Fruit fly (Drosophila melanogaster): Measurements from ENCODE around the gene Cpr64Ad.

Cpr64Ad gene

DNA sequence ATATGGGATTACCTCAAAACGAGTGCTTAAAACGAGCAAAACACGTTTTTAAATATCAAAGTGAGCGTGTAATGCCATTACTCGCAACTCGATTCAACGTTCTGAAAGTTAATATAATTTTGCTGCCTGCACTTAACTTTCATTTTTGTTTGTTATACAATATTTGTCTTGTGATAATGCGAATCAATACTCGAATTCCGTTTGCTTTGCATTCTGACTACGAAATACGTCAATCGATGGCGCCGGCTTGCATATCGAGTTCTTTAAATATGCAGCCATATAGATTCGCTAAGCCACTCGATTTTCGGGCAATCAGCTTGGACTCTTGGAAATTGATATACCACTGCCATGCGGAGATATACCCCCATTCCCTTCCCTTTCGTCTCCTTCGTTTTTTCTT lies 5.5 kb downstream of the Cpr64Ad start:
- no peak for TF ChIP-seq CG5204 (GFP tag; optimal IDR thresholded peaks at IDR 0.05)
- TF ChIP-seq tj (GFP tag; optimal IDR thresholded peaks at IDR 0.05): peak; percentile 71

DNA sequence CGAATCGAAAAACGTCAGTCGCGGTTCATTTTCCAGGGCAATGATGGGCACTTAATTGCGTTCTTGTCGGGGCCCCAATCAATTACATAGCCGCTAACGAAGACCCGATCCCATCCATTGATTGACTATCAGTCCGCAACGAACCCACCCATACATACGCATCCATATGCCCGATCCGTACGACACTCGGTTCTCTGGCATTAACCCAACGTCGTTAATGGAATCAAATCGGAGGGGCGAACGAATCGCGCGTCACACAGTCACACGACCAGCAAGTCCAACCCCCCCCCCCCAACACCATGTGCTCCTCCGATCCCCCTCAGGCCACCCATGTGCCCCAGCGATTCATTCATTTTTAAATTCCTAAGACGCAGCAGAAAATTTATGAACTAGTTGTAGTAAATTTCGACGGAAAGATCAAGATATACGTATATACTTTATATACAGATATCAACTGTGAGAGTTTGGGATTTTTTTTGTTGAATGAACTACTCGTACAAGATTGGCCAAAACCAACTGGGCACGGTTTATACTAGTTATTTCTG lies 6.1 kb downstream of the Cpr64Ad start:
- no peak for TF ChIP-seq toe (GFP tag; optimal IDR thresholded peaks at IDR 0.05)
- no peak for TF ChIP-seq ovo (GFP tag; optimal IDR thresholded peaks at IDR 0.05)
- TF ChIP-seq Clk (GFP tag; optimal IDR thresholded peaks at IDR 0.05): no peak
- TF ChIP-seq cic (GFP tag; optimal IDR thresholded peaks at IDR 0.05): peak; percentile 99
- no peak for TF ChIP-seq Crg-1 (GFP tag; optimal IDR thresholded peaks at IDR 0.05)
- TF ChIP-seq pad (GFP tag; optimal IDR thresholded peaks at IDR 0.05): peak; percentile 54
- peak; percentile 59 for TF ChIP-seq CG33017 (tag; optimal IDR thresholded peaks at IDR 0.05)
- TF ChIP-seq tj (GFP tag; optimal IDR thresholded peaks at IDR 0.05): peak; percentile 84
- TF ChIP-seq cnc (optimal IDR thresholded peaks at IDR 0.05): no peak
- TF ChIP-seq CG7101 (tag; optimal IDR thresholded peaks at IDR 0.05): peak; percentile 10
- TF ChIP-seq CG1620 (GFP tag; optimal IDR thresholded peaks at IDR 0.05): no peak
- peak; percentile 82 for TF ChIP-seq CG12768 (GFP tag; optimal IDR thresholded peaks at IDR 0.05)
- no peak for TF ChIP-seq CG11617 (GFP tag; optimal IDR thresholded peaks at IDR 0.05)
- peak; percentile 50 for TF ChIP-seq CG7045 (GFP tag; optimal IDR thresholded peaks at IDR 0.05)
- TF ChIP-seq CG14711 (tag; optimal IDR thresholded peaks at IDR 0.05): peak; percentile 6
- no peak for TF ChIP-seq bab1 (GFP tag; optimal IDR thresholded peaks at IDR 0.05)
- peak; percentile 83 for TF ChIP-seq Mnt (GFP tag; optimal IDR thresholded peaks at IDR 0.05)

DNA sequence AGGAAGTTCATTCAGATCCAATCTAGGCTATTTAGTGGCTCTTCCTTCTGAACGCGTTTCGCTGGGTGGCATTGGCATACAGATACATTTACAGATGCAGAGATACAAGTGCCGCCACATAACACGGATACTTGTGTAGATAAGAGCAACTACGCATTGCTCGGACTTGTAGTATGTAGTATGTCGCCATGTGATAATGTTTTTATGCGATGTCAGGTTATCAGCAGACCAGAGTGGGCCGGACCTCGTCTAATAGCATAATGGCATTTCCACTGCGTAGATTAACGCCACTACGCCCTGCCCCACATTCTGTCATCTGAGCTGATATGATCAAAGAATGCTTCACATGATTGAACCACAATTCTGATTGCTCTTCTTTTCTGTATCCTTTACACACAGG lies 6.6 kb downstream of the Cpr64Ad start:
- TF ChIP-seq ovo (GFP tag; optimal IDR thresholded peaks at IDR 0.05): no peak
- no peak for TF ChIP-seq CG7045 (GFP tag; optimal IDR thresholded peaks at IDR 0.05)
- no peak for TF ChIP-seq cic (GFP tag; optimal IDR thresholded peaks at IDR 0.05)
- TF ChIP-seq Clk (GFP tag; optimal IDR thresholded peaks at IDR 0.05): no peak
- no peak for TF ChIP-seq kay (GFP tag; ENCODE audit: borderline replicate concordance)
- no peak for TF ChIP-seq CG14711 (tag; optimal IDR thresholded peaks at IDR 0.05)
- no peak for TF ChIP-seq toe (GFP tag; optimal IDR thresholded peaks at IDR 0.05)
- no peak for TF ChIP-seq CG33017 (tag; optimal IDR thresholded peaks at IDR 0.05)
- no peak for TF ChIP-seq pad (GFP tag; optimal IDR thresholded peaks at IDR 0.05)
- TF ChIP-seq bab1 (GFP tag; optimal IDR thresholded peaks at IDR 0.05): no peak
- TF ChIP-seq CG5204 (GFP tag; optimal IDR thresholded peaks at IDR 0.05): no peak
- TF ChIP-seq CG1620 (GFP tag; optimal IDR thresholded peaks at IDR 0.05): no peak
- no peak for TF ChIP-seq Hr96 (GFP tag; optimal IDR thresholded peaks at IDR 0.05)
- no peak for TF ChIP-seq tj (GFP tag; optimal IDR thresholded peaks at IDR 0.05)
- no peak for TF ChIP-seq CG11617 (GFP tag; optimal IDR thresholded peaks at IDR 0.05)
- no peak for TF ChIP-seq Crg-1 (GFP tag; optimal IDR thresholded peaks at IDR 0.05)
- no peak for TF ChIP-seq Mnt (GFP tag; optimal IDR thresholded peaks at IDR 0.05)
- TF ChIP-seq CG12768 (GFP tag; optimal IDR thresholded peaks at IDR 0.05): no peak
- TF ChIP-seq CG7101 (tag; optimal IDR thresholded peaks at IDR 0.05): no peak

DNA sequence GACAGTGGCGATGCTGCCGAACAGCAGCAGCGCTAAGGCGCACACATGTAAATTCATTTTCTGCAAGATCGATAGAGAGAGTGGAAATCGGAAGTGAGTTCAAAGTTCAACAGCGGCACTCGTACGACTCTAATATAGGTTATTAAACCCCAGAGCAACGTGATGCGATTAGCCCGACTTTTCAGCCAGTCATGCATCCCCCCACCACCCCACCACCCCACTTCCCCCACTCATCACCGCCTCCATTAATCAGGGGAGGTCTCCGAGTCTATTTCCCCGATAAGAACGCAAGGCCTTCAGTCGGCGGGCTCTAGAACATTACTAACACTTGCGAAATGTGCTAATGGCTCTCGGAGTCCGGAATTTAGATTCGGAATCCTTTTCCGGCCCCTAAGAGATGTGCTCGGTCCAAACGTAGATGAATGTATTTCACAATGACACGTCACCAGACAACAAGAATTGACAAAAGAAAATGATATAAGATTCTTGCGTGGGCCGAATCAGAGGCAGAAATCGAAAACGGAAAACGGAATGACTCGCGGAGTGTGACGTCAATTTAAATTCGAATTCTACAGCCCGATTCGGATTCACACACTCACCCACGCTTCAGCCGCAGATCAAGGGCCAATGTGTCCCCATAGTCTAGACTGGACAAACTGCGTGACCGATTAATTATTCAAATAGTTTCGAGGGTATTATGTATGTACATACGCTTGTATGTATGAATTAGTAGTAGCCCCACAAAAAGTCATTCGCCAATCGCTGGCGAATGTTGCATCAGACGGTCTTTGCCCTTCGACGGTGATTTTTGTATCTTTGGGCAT lies 10.7 kb downstream of the Cpr64Ad start:
- TF ChIP-seq CG5204 (GFP tag; optimal IDR thresholded peaks at IDR 0.05) (no peak), Clk (GFP tag; optimal IDR thresholded peaks at IDR 0.05) (no peak), pad (GFP tag; optimal IDR thresholded peaks at IDR 0.05) (no peak), bab1 (GFP tag; optimal IDR thresholded peaks at IDR 0.05) (no peak), Hr96 (GFP tag; optimal IDR thresholded peaks at IDR 0.05) (no peak), Crg-1 (GFP tag; optimal IDR thresholded peaks at IDR 0.05) (no peak), kay (GFP tag; ENCODE audit: borderline replicate concordance) (peak; percentile 44), CG7045 (GFP tag; optimal IDR thresholded peaks at IDR 0.05) (no peak), CG14711 (tag; optimal IDR thresholded peaks at IDR 0.05) (no peak), Mnt (GFP tag; optimal IDR thresholded peaks at IDR 0.05) (no peak), CG33017 (tag; optimal IDR thresholded peaks at IDR 0.05) (no peak), tj (GFP tag; optimal IDR thresholded peaks at IDR 0.05) (peak; percentile 9), CG12768 (GFP tag; optimal IDR thresholded peaks at IDR 0.05) (peak; percentile 25), CG7101 (tag; optimal IDR thresholded peaks at IDR 0.05) (no peak), cnc (optimal IDR thresholded peaks at IDR 0.05) (peak; percentile 79 to 89), cic (GFP tag; optimal IDR thresholded peaks at IDR 0.05) (peak; percentile 74), ovo (GFP tag; optimal IDR thresholded peaks at IDR 0.05) (no peak), CG11617 (GFP tag; optimal IDR thresholded peaks at IDR 0.05) (no peak), CG1620 (GFP tag; optimal IDR thresholded peaks at IDR 0.05) (no peak), toe (GFP tag; optimal IDR thresholded peaks at IDR 0.05) (no peak)

DNA sequence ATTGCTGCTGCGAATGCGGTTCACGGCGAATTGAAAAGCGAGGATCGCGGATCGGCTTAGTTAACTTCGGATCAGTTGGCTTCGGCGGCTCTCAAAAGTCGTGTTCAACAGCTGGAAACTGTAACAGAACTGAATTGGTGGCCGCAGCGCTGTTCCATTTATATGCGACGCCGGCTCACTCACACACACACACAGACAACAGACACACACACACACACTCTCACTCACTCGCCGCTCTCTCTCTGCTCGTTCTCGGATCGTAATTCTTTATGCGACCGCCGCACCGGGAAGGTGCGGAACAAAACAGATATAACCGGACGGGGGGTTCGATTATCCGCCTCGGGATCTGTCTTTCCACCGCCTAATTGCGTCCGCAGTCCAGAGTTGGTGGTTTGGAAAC lies 12.0 kb downstream of the Cpr64Ad start, which contains the start of gene CG46460:
TSS of gene CG46460 (minus strand) at position 139 of the 400 bp plus-strand sequence.
- TF ChIP-seq cic (GFP tag; optimal IDR thresholded peaks at IDR 0.05): peak; percentile 18
- TF ChIP-seq CG7101 (tag; optimal IDR thresholded peaks at IDR 0.05): no peak
- TF ChIP-seq CG33017 (tag; optimal IDR thresholded peaks at IDR 0.05): no peak
- TF ChIP-seq kay (GFP tag; ENCODE audit: borderline replicate concordance): no peak
- TF ChIP-seq CG12768 (GFP tag; optimal IDR thresholded peaks at IDR 0.05): no peak
- TF ChIP-seq Clk (GFP tag; optimal IDR thresholded peaks at IDR 0.05): peak; percentile 15
- no peak for TF ChIP-seq CG7045 (GFP tag; optimal IDR thresholded peaks at IDR 0.05)
- TF ChIP-seq ovo (GFP tag; optimal IDR thresholded peaks at IDR 0.05): no peak
- no peak for TF ChIP-seq Crg-1 (GFP tag; optimal IDR thresholded peaks at IDR 0.05)
- no peak for TF ChIP-seq CG5204 (GFP tag; optimal IDR thresholded peaks at IDR 0.05)
- TF ChIP-seq tj (GFP tag; optimal IDR thresholded peaks at IDR 0.05): peak; percentile 25
- no peak for TF ChIP-seq cnc (optimal IDR thresholded peaks at IDR 0.05)
- TF ChIP-seq CG11617 (GFP tag; optimal IDR thresholded peaks at IDR 0.05): no peak
- TF ChIP-seq Mnt (GFP tag; optimal IDR thresholded peaks at IDR 0.05): no peak
- TF ChIP-seq bab1 (GFP tag; optimal IDR thresholded peaks at IDR 0.05): peak; percentile 3
- no peak for TF ChIP-seq CG14711 (tag; optimal IDR thresholded peaks at IDR 0.05)
- no peak for TF ChIP-seq CG1620 (GFP tag; optimal IDR thresholded peaks at IDR 0.05)
- TF ChIP-seq Hr96 (GFP tag; optimal IDR thresholded peaks at IDR 0.05): peak; percentile 48
- TF ChIP-seq pad (GFP tag; optimal IDR thresholded peaks at IDR 0.05): no peak
- no peak for TF ChIP-seq toe (GFP tag; optimal IDR thresholded peaks at IDR 0.05)
